Worm (Caenorhabditis elegans): ENCODE data around the gene pdi-2.

pdi-2 gene

DNA sequence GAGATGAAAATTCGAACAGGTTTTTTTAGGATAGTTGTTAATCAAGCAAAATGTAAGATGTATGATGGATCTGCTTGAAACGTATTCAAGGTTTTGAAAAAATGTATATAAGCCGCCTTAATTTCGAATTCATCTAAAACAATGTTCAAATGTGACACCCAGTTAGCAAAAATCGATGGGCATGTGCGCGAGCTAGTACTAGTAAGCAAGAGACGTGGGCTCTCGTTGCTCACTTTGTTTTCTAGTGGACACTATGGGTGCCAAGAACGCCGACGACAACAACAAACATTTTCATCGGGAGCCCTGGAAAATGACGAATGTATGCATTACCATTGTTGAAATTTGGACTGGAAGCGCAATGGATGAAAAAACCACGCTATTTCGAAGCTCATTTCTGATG, 2.8 kb upstream of the pdi-2 start:
- no peak for TF ChIP-seq mef-2 (tag; optimal IDR thresholded peaks at IDR 0.05)
- TF ChIP-seq C16A3.4 (tag; optimal IDR thresholded peaks at IDR 0.05) = no peak
- no peak for TF ChIP-seq nhr-20 (tag; optimal IDR thresholded peaks at IDR 0.05)
- peak in 1 of 6 experiments; percentile 15 for TF ChIP-seq elt-3 (tag; optimal IDR thresholded peaks at IDR 0.05)
- TF ChIP-seq Y116A8C.19 (tag; optimal IDR thresholded peaks at IDR 0.05; ENCODE audit: borderline replicate concordance) = no peak
- no peak for TF ChIP-seq dsc-1 (tag; optimal IDR thresholded peaks at IDR 0.05)
- TF ChIP-seq ceh-90 (tag; optimal IDR thresholded peaks at IDR 0.05) = no peak
- TF ChIP-seq lin-14 (GFP tag; optimal IDR thresholded peaks at IDR 0.05) = peak; percentile 29
- no peak for TF ChIP-seq nhr-11 (tag; optimal IDR thresholded peaks at IDR 0.05)
- TF ChIP-seq fkh-8 (tag; optimal IDR thresholded peaks at IDR 0.05) = no peak
- TF ChIP-seq lsy-2 (tag; optimal IDR thresholded peaks at IDR 0.05) = no peak
- TF ChIP-seq zip-4 (GFP tag; optimal IDR thresholded peaks at IDR 0.05) = no peak
- no peak for TF ChIP-seq rnt-1 (tag; optimal IDR thresholded peaks at IDR 0.05)

DNA sequence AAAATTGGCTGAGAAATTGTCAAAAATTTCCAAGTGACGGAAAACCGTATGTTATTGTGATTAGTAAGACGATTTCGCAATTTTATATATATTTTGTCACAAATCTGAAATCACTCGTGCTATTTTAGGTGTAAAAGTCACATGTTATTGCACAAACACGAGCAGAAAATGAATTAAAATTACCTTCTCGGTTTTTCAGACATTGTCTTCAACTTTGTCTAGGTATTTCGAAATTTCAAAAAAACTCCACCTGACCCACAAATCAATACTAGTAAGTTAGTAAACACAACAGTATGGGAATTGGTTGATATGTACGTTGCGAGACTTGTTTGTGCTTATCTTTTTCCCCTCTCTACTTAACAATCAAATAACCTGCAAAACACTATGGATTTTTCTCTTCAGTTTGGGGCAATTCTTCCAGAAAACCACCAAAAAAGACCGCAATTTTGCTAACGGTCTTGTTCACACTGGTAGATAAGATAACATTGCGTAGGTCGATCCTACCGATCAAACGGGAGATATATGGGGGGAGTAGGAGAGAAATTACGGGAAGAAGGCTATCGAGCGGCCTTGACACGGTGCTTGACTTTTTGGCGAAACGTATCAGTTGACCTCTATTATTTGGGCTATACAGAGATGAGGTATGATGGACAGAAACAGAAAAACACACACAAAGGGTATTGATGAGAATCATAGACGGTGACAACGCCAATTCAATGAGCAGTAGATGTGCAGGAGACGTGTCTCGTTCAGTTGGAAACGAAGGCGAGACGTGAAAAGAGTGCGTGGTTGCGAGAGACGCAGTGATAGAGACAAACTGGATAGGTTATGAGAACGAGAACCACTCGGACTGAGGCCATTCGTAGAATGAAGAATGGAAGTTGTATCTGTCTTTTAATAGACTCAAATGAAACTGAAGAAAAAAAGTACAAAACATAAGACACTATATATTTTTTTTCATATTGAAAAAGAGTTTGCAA, 1.8 kb upstream of the pdi-2 start, which contains the start of gene C07A12.7:
C07A12.7 (minus strand) TSS at position 308 of the 980 bp plus-strand sequence.
- TF ChIP-seq pax-3 (tag; optimal IDR thresholded peaks at IDR 0.05) = no peak
- no peak for TF ChIP-seq jun-1 (tag; optimal IDR thresholded peaks at IDR 0.05)
- TF ChIP-seq nhr-47 (tag; optimal IDR thresholded peaks at IDR 0.05) = peak; percentile 43
- peak; percentile 28 for TF ChIP-seq nhr-20 (tag; optimal IDR thresholded peaks at IDR 0.05)
- no peak for TF ChIP-seq fkh-10 (GFP tag; optimal IDR thresholded peaks at IDR 0.05)
- no peak for TF ChIP-seq hlh-17 (GFP tag; optimal IDR thresholded peaks at IDR 0.05; ENCODE audit: borderline replicate concordance)
- TF ChIP-seq mef-2 (tag; optimal IDR thresholded peaks at IDR 0.05) = no peak
- TF ChIP-seq ceh-90 (tag; optimal IDR thresholded peaks at IDR 0.05) = no peak
- TF ChIP-seq sptf-1 (tag; optimal IDR thresholded peaks at IDR 0.05) = no peak
- peak; percentile 30 for TF ChIP-seq nhr-90 (tag; optimal IDR thresholded peaks at IDR 0.05; ENCODE audit: poor library complexity)
- TF ChIP-seq xbp-1 (tag; optimal IDR thresholded peaks at IDR 0.05) = peak; percentile 86
- no peak for TF ChIP-seq lin-15B (tag; optimal IDR thresholded peaks at IDR 0.05)
- no peak for TF ChIP-seq pag-3 (tag; optimal IDR thresholded peaks at IDR 0.05; ENCODE audit: borderline replicate concordance, insufficient read depth)
- no peak for TF ChIP-seq C04F5.9 (tag; optimal IDR thresholded peaks at IDR 0.05)
- no peak for TF ChIP-seq ets-5 (GFP tag; IDR thresholded peaks at IDR 0.05)
- no peak for TF ChIP-seq elt-2 (tag; optimal IDR thresholded peaks at IDR 0.05)
- no peak for TF ChIP-seq C34B4.2 (tag; optimal IDR thresholded peaks at IDR 0.05)
- no peak for TF ChIP-seq alr-1 (tag; optimal IDR thresholded peaks at IDR 0.05; ENCODE audit: borderline replicate concordance)
- no peak for TF ChIP-seq nhr-77 (tag; optimal IDR thresholded peaks at IDR 0.05)
- no peak for TF ChIP-seq hpl-2 (GFP tag; optimal IDR thresholded peaks at IDR 0.05)
- TF ChIP-seq nhr-12 (tag; optimal IDR thresholded peaks at IDR 0.05) = no peak
- TF ChIP-seq rnt-1 (tag; optimal IDR thresholded peaks at IDR 0.05) = peak; percentile 3
- TF ChIP-seq sox-4 (tag; optimal IDR thresholded peaks at IDR 0.05) = no peak
- peak in 1 of 2 experiments; percentile 1 for TF ChIP-seq lsy-2 (tag; optimal IDR thresholded peaks at IDR 0.05)
- TF ChIP-seq lin-35 (GFP tag; optimal IDR thresholded peaks at IDR 0.05) = no peak
- no peak for TF ChIP-seq dpl-1 (GFP tag; optimal IDR thresholded peaks at IDR 0.05)
- peak; percentile 38 for TF ChIP-seq snu-23 (GFP tag; optimal IDR thresholded peaks at IDR 0.05)
- TF ChIP-seq grh-1 (GFP tag; IDR thresholded peaks at IDR 0.05) = no peak
- no peak for TF ChIP-seq aly-2 (tag; optimal IDR thresholded peaks at IDR 0.05)
- no peak for TF ChIP-seq egl-27 (tag; optimal IDR thresholded peaks at IDR 0.05)
- no peak for TF ChIP-seq sup-37 (GFP tag; optimal IDR thresholded peaks at IDR 0.05)
- no peak for TF ChIP-seq unc-86 (tag; optimal IDR thresholded peaks at IDR 0.05)
- TF ChIP-seq hlh-4 (tag; optimal IDR thresholded peaks at IDR 0.05) = no peak
- no peak for TF ChIP-seq fos-1 (tag; optimal IDR thresholded peaks at IDR 0.05)
- no peak for TF ChIP-seq pqm-1 (tag; optimal IDR thresholded peaks at IDR 0.05)
- no peak for TF ChIP-seq mab-9 (GFP tag; IDR thresholded peaks at IDR 0.05)
- TF ChIP-seq vab-15 (tag; optimal IDR thresholded peaks at IDR 0.05) = no peak
- TF ChIP-seq nhr-76 (tag; optimal IDR thresholded peaks at IDR 0.05) = no peak
- TF ChIP-seq nhr-71 (tag; optimal IDR thresholded peaks at IDR 0.05) = peak; percentile 44
- peak in 1 of 2 experiments; percentile 19 for TF ChIP-seq mdl-1 (tag; optimal IDR thresholded peaks at IDR 0.05)
